Worm (Caenorhabditis elegans) whole organism, late embryonic: ENCODE measurements around the gene col-148.

Experiments used
- ceh-18 ChIP-seq: sonication (generic microtip); optimal IDR thresholded peaks from 2 replicates; lab custom pipeline; 2016; ENCODE audit warnings: missing genetic modification characterization, missing compliant biosample characterization
- ceh-48 ChIP-seq: sonication (generic microtip); optimal IDR thresholded peaks from 2 replicates; lab custom pipeline; 2016; ENCODE audit warnings: missing genetic modification characterization, inconsistent platforms, missing compliant biosample characterization
- ceh-6 ChIP-seq: fragments of 200-800 bp; sonication (Bioruptor generic); optimal IDR thresholded peaks from 2 replicates; lab custom pipeline; 2018; ENCODE audit warnings: mild to moderate bottlenecking, missing genetic modification characterization, missing compliant biosample characterization
- che-1 ChIP-seq: sonication (generic microtip); optimal IDR thresholded peaks from 2 replicates; lab custom pipeline; 2016; ENCODE audit warnings: mild to moderate bottlenecking, missing genetic modification characterization, missing compliant biosample characterization
- dve-1 ChIP-seq: sonication (generic microtip); optimal IDR thresholded peaks from 2 replicates; lab custom pipeline; 2017; ENCODE audit warnings: antibody characterized with exemption, mild to moderate bottlenecking, missing genetic modification characterization, missing compliant biosample characterization
- ets-4 ChIP-seq: sonication (generic microtip); optimal IDR thresholded peaks from 2 replicates; lab custom pipeline; 2016; ENCODE audit warnings: missing genetic modification characterization, missing compliant biosample characterization
- fax-1 ChIP-seq: sonication (generic microtip); optimal IDR thresholded peaks from 2 replicates; lab custom pipeline; 2016; ENCODE audit warnings: missing genotype, missing genetic modification characterization, missing compliant biosample characterization
- fkh-10 ChIP-seq: fragments of 150-350 bp; optimal IDR thresholded peaks from 2 replicates; lab custom pipeline; 2014; ENCODE audit warnings: missing biosample characterization, missing genetic modification reagents, missing genetic modification characterization
- hlh-8 ChIP-seq: sonication (generic microtip); optimal IDR thresholded peaks from 2 replicates; lab custom pipeline; 2016; ENCODE audit warnings: missing genotype, missing genetic modification characterization, missing compliant biosample characterization
- nfya-1 ChIP-seq: sonication (generic microtip); optimal IDR thresholded peaks from 2 replicates; lab custom pipeline; 2017; ENCODE audit warnings: missing genetic modification characterization, mild to moderate bottlenecking, missing compliant biosample characterization, antibody characterized with exemption, moderate library complexity
- nhr-11 ChIP-seq: fragments of 150-350 bp; optimal IDR thresholded peaks from 2 replicates; lab custom pipeline; 2014; ENCODE audit warnings: missing biosample characterization, missing genetic modification characterization
- rnt-1 ChIP-seq: sonication (generic microtip); optimal IDR thresholded peaks from 2 replicates; lab custom pipeline; 2016; ENCODE audit warnings: missing genetic modification characterization, missing compliant biosample characterization

DNA sequence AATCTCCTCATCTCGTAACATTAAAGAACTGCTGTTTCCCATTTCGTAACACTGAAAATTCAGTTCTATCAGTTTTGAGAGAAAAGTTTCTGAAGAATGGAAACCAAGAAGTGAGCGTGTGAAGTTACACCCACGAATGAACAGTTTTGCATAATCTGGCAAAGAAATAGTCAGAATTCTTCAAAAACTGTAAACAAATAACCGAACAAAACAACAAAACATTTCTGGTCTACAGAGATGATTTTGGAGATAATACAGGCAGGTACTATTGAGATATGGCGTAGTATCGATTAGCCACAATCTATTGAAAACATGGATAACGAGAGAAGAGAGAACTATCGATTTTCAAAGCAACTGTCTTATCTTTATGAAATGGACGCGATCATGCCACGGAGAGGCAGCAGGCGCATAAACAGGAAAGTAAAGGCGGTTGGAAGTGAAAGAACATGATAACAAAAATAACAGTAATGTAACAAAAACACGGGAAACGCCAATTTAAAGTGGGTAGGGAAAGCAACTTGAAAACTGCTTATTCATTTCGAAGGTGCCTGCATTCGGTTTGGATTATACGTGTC lies 38.0 kb upstream of the col-148 start, which contains the start of gene chpf-1:
- TF ChIP-seq ceh-18 (tag; lab: Kevin White, UChicago) (no peak), ets-4 (tag; lab: Kevin White, UChicago) (no peak), fkh-10 (GFP tag; lab: Kevin White, UChicago) (no peak), ceh-48 (tag; lab: Kevin White, UChicago) (no peak), ceh-6 (GFP tag; lab: Kevin White, UChicago) (no peak), fax-1 (tag; lab: Kevin White, UChicago) (no peak), nfya-1 (tag; lab: Kevin White, UChicago) (no peak), rnt-1 (tag; lab: Kevin White, UChicago) (no peak), dve-1 (tag; lab: Kevin White, UChicago) (no peak), nhr-11 (tag; lab: Kevin White, UChicago) (no peak), che-1 (tag; lab: Kevin White, UChicago) (no peak), hlh-8 (no peak)
